Fruit fly (Drosophila melanogaster) whole organism, embryonic: ENCODE results near the gene CG8176.

Experiments
- Awh ChIP-seq: fragments of 200-800 bp; sonication (Bioruptor generic); IDR thresholded peaks from 2 replicates; pipeline ENCODE4, ENCODE4 v1.3.6; 2022; ENCODE audit warnings: missing biosample characterization, missing genetic modification characterization
- Bteb2 ChIP-seq: fragments of 200-800 bp; sonication (Bioruptor generic); optimal IDR thresholded peaks from 2 replicates; lab custom pipeline; 2016; ENCODE audit warnings: missing biosample characterization, missing genetic modification characterization
- CG10321 ChIP-seq: fragments of 200-800 bp; sonication (Bioruptor generic); IDR thresholded peaks from 2 replicates; pipeline ENCODE4 v1.3.6; 2022; ENCODE audit warnings: missing biosample characterization, missing genetic modification characterization
- CG12744 ChIP-seq: fragments of 200-800 bp; sonication (Bioruptor generic); optimal IDR thresholded peaks from 2 replicates; lab custom pipeline; 2016; ENCODE audit warnings: missing biosample characterization, missing genetic modification characterization
- CG13287 ChIP-seq: fragments of 200-800 bp; sonication (Bioruptor generic); IDR thresholded peaks from 2 replicates; pipeline ENCODE4 v1.3.6; 2022; ENCODE audit warnings: missing biosample characterization, missing genetic modification characterization; ENCODE audit not compliant: partially characterized antibody
- CG14441 ChIP-seq: fragments of 200-800 bp; sonication (Bioruptor generic); IDR thresholded peaks from 2 replicates; pipeline ENCODE4 v1.3.6; 2022; ENCODE audit warnings: missing biosample characterization, missing genetic modification characterization
- CG15011 ChIP-seq: fragments of 200-800 bp; sonication (Bioruptor generic); optimal IDR thresholded peaks from 3 replicates; lab custom pipeline; 2018; ENCODE audit warnings: missing biosample characterization, mild to moderate bottlenecking, missing genetic modification characterization
- CG15479 ChIP-seq: fragments of 200-800 bp; sonication (Bioruptor generic); optimal IDR thresholded peaks from 3 replicates; lab custom pipeline; 2019; ENCODE audit warnings: missing biosample characterization, mild to moderate bottlenecking, missing genetic modification characterization, moderate library complexity
- CG15696 ChIP-seq: fragments of 200-800 bp; sonication (Bioruptor generic); optimal IDR thresholded peaks from 2 replicates; lab custom pipeline; 2019; ENCODE audit warnings: missing biosample characterization, mild to moderate bottlenecking, missing genetic modification characterization, moderate library complexity
- CG17802 ChIP-seq: fragments of 200-800 bp; sonication (Bioruptor generic); optimal IDR thresholded peaks from 2 replicates; lab custom pipeline; 2018; ENCODE audit warnings: missing biosample characterization, mild to moderate bottlenecking, missing genetic modification characterization, moderate library complexity
- CG31224 ChIP-seq: fragments of 200-800 bp; sonication (Bioruptor generic); IDR thresholded peaks from 2 replicates; pipeline ENCODE4 v1.3.6; 2022; ENCODE audit warnings: missing biosample characterization, missing genetic modification characterization
- CG3847 ChIP-seq: fragments of 200-800 bp; sonication (Bioruptor generic); IDR thresholded peaks from 2 replicates; pipeline ENCODE4 v1.3.6; 2022; ENCODE audit warnings: missing biosample characterization, missing genetic modification characterization
- CG4730 ChIP-seq: fragments of 200-800 bp; sonication (Bioruptor generic); IDR thresholded peaks from 2 replicates; pipeline ENCODE4 v1.3.6; 2022; ENCODE audit warnings: missing biosample characterization, missing genetic modification characterization
- CG4820 ChIP-seq: fragments of 200-800 bp; sonication (Bioruptor generic); optimal IDR thresholded peaks from 3 replicates; lab custom pipeline; 2016; ENCODE audit warnings: missing biosample characterization, missing genetic modification characterization
- CG6175 ChIP-seq: fragments of 200-800 bp; sonication (Bioruptor generic); IDR thresholded peaks from 3 replicates; pipeline ENCODE4 v1.3.6; 2022; ENCODE audit warnings: missing biosample characterization, missing genetic modification characterization
- CG7271 ChIP-seq: fragments of 200-800 bp; sonication (Bioruptor generic); optimal IDR thresholded peaks from 2 replicates; lab custom pipeline; 2018; ENCODE audit warnings: missing biosample characterization, mild to moderate bottlenecking, missing genetic modification characterization, moderate library complexity
- CG7839 ChIP-seq: fragments of 200-800 bp; sonication (Bioruptor generic); optimal IDR thresholded peaks from 3 replicates; lab custom pipeline; 2018; ENCODE audit warnings: missing biosample characterization, mild to moderate bottlenecking, missing genetic modification characterization, moderate library complexity
- CG9215 ChIP-seq: fragments of 200-800 bp; sonication (Bioruptor generic); IDR thresholded peaks from 2 replicates; pipeline ENCODE4 v1.3.6; 2022; ENCODE audit warnings: missing biosample characterization, missing genetic modification characterization
- Dip3 ChIP-seq: fragments of 200-800 bp; sonication (Bioruptor generic); optimal IDR thresholded peaks from 3 replicates; lab custom pipeline; 2016; ENCODE audit warnings: missing biosample characterization, missing genetic modification characterization
- Fer3 ChIP-seq: fragments of 200-800 bp; sonication (Bioruptor generic); optimal IDR thresholded peaks from 2 replicates; lab custom pipeline; 2018; ENCODE audit warnings: missing biosample characterization, mild to moderate bottlenecking, missing genetic modification characterization, moderate library complexity
- H2.0 ChIP-seq: fragments of 200-800 bp; sonication (Bioruptor generic); IDR thresholded peaks from 2 replicates; pipeline ENCODE4 v1.3.6; 2022; ENCODE audit warnings: missing biosample characterization, missing genetic modification characterization
- Hand ChIP-seq: fragments of 200-800 bp; sonication (Bioruptor generic); optimal IDR thresholded peaks from 2 replicates; lab custom pipeline; 2017; ENCODE audit warnings: mild to moderate bottlenecking, missing biosample characterization, missing genetic modification reagents, missing genetic modification characterization
- Hr78 ChIP-seq, 2 experiments: fragments of 200-800 bp in 1 of 2; fragments of >200 bp in 1 of 2; sonication (Bioruptor generic) in 1 of 2; optimal IDR thresholded peaks; 2 replicates each; lab custom pipeline; 2017 to 2019; ENCODE audit warnings: missing biosample characterization in 2 of 2, missing genetic modification characterization in 2 of 2, mild to moderate bottlenecking in 1 of 2, moderate library complexity in 1 of 2
- Mad ChIP-seq: fragments of 200-800 bp; sonication (Bioruptor generic); optimal IDR thresholded peaks from 2 replicates; lab custom pipeline; 2016; ENCODE audit warnings: missing biosample characterization, missing genetic modification characterization
- NC2β ChIP-seq: fragments of 200-800 bp; sonication (Bioruptor generic); optimal IDR thresholded peaks from 2 replicates; lab custom pipeline; 2016; ENCODE audit warnings: missing biosample characterization, missing genetic modification characterization
- Optix ChIP-seq: fragments of 200-800 bp; sonication (Bioruptor generic); IDR thresholded peaks from 3 replicates; pipeline ENCODE4 v1.3.6; 2022; ENCODE audit warnings: missing biosample characterization, missing genetic modification characterization
- Pdp1 ChIP-seq, 2 experiments: fragments of 200-800 bp; sonication (Bioruptor generic); optimal IDR thresholded peaks; 3 replicates each; lab custom pipeline; 2016; ENCODE audit warnings: missing biosample characterization in 2 of 2, missing genetic modification characterization in 2 of 2, mild to moderate bottlenecking in 1 of 2, moderate library complexity in 1 of 2
- Sox100B ChIP-seq: fragments of 200-800 bp; sonication (Bioruptor generic); optimal IDR thresholded peaks from 3 replicates; lab custom pipeline; 2018; ENCODE audit warnings: missing biosample characterization, mild to moderate bottlenecking, missing genetic modification characterization
- Trl ChIP-seq, 3 experiments: fragments of >200 bp in 2 of 3; fragments of 200-800 bp in 1 of 3; sonication (Bioruptor generic) in 1 of 3; optimal IDR thresholded peaks; 2 replicates in 1 of 3; 3 replicates in 2 of 3; lab custom pipeline; 2016 to 2017; ENCODE audit warnings: missing biosample characterization in 1 of 3, missing genetic modification characterization in 1 of 3
- Vsx1 ChIP-seq: fragments of 200-800 bp; sonication (Bioruptor generic); optimal IDR thresholded peaks from 2 replicates; lab custom pipeline; 2017; ENCODE audit warnings: missing biosample characterization, mild to moderate bottlenecking, missing genetic modification characterization, missing genetic modification reagents
- az2 ChIP-seq: fragments of 200-800 bp; sonication (Bioruptor generic); optimal IDR thresholded peaks from 3 replicates; lab custom pipeline; 2016; ENCODE audit warnings: missing biosample characterization, missing genetic modification characterization
- cg ChIP-seq: fragments of 200-800 bp; sonication (Bioruptor generic); optimal IDR thresholded peaks from 3 replicates; lab custom pipeline; 2019; ENCODE audit warnings: missing biosample characterization, mild to moderate bottlenecking, missing genetic modification characterization, moderate library complexity
- chinmo ChIP-seq: fragments of 200-800 bp; sonication (Bioruptor generic); IDR thresholded peaks from 4 replicates; pipeline ENCODE4 v1.3.6; 2022; ENCODE audit warnings: missing biosample characterization, missing genetic modification characterization; ENCODE audit not compliant: partially characterized antibody
- crc ChIP-seq: fragments of 200-800 bp; sonication (Bioruptor generic); optimal IDR thresholded peaks from 2 replicates; lab custom pipeline; 2016; ENCODE audit warnings: missing biosample characterization, missing genetic modification characterization
- danr ChIP-seq: fragments of 200-800 bp; sonication (Bioruptor generic); IDR thresholded peaks from 2 replicates; pipeline ENCODE4 v1.3.6; 2022; ENCODE audit warnings: missing biosample characterization, missing genetic modification characterization
- dmrt11E ChIP-seq: fragments of 200-800 bp; sonication (Bioruptor generic); optimal IDR thresholded peaks from 3 replicates; lab custom pipeline; 2018; ENCODE audit warnings: missing biosample characterization, mild to moderate bottlenecking, missing genetic modification characterization, moderate library complexity
- fd102C ChIP-seq: fragments of 200-800 bp; sonication (Bioruptor generic); optimal IDR thresholded peaks from 2 replicates; lab custom pipeline; 2018; ENCODE audit warnings: missing biosample characterization, mild to moderate bottlenecking, missing genetic modification characterization, moderate library complexity
- fu2 ChIP-seq: fragments of 200-800 bp; sonication (Bioruptor generic); optimal IDR thresholded peaks from 2 replicates; lab custom pipeline; 2016; ENCODE audit warnings: missing biosample characterization, missing genetic modification characterization
- gcm2 ChIP-seq: fragments of 200-800 bp; sonication (Bioruptor generic); optimal IDR thresholded peaks from 2 replicates; lab custom pipeline; 2016; ENCODE audit warnings: missing biosample characterization, missing genetic modification characterization
- gem ChIP-seq: fragments of 200-800 bp; sonication (Bioruptor generic); optimal IDR thresholded peaks from 2 replicates; lab custom pipeline; 2019; ENCODE audit warnings: missing biosample characterization, mild to moderate bottlenecking, missing genetic modification characterization, moderate library complexity
- gsb ChIP-seq: fragments of 200-800 bp; sonication (Bioruptor generic); IDR thresholded peaks from 2 replicates; pipeline ENCODE4 v1.3.6; 2022; ENCODE audit warnings: missing biosample characterization, missing genetic modification characterization
- gsb-n ChIP-seq: fragments of 200-800 bp; sonication (Bioruptor generic); optimal IDR thresholded peaks from 3 replicates; lab custom pipeline; 2018; ENCODE audit warnings: missing biosample characterization, mild to moderate bottlenecking, missing genetic modification characterization
- gt ChIP-seq: fragments of 200-800 bp; sonication (Bioruptor generic); IDR thresholded peaks from 2 replicates; pipeline ENCODE4 v1.3.6; 2022; ENCODE audit warnings: missing biosample characterization, missing genetic modification characterization
- jumu ChIP-seq: fragments of 200-800 bp; sonication (Bioruptor generic); optimal IDR thresholded peaks from 3 replicates; lab custom pipeline; 2016; ENCODE audit warnings: missing biosample characterization, missing genetic modification characterization
- nerfin-2 ChIP-seq: fragments of 200-800 bp; sonication (Bioruptor generic); IDR thresholded peaks from 2 replicates; pipeline ENCODE4 v1.3.6; 2022; ENCODE audit warnings: missing biosample characterization, missing genetic modification characterization; ENCODE audit not compliant: partially characterized antibody
- pan ChIP-seq, 4 experiments: fragments of >200 bp in 3 of 4; fragments of 200-800 bp in 1 of 4; sonication (Bioruptor generic) in 1 of 4; optimal IDR thresholded peaks in 3 of 4; IDR thresholded peaks in 1 of 4; 2 replicates each; pipeline versions ENCODE4 v1.3.6 to Lab custom; 2017 to 2022; ENCODE audit warnings: missing biosample characterization in 2 of 4, missing genetic modification characterization in 2 of 4, mixed read lengths in 1 of 4
- pb ChIP-seq: fragments of 200-800 bp; sonication (Bioruptor generic); optimal IDR thresholded peaks from 3 replicates; lab custom pipeline; 2016; ENCODE audit warnings: missing biosample characterization, missing genetic modification characterization
- pros ChIP-seq: fragments of 200-800 bp; sonication (Bioruptor generic); optimal IDR thresholded peaks from 3 replicates; lab custom pipeline; 2019; ENCODE audit warnings: missing biosample characterization, mild to moderate bottlenecking, missing genetic modification characterization, moderate library complexity
- salm ChIP-seq: fragments of 200-800 bp; sonication (Bioruptor generic); optimal IDR thresholded peaks from 2 replicates; lab custom pipeline; 2018; ENCODE audit warnings: missing biosample characterization, mild to moderate bottlenecking, missing genetic modification characterization
- sd ChIP-seq: fragments of 200-800 bp; sonication (Bioruptor generic); optimal IDR thresholded peaks from 3 replicates; lab custom pipeline; 2018; ENCODE audit warnings: missing biosample characterization, mild to moderate bottlenecking, missing genetic modification characterization, moderate library complexity

CG8176 gene

dm6 chr3R:9515860-9516344, at the start of gene CG8176, which contains the start of the genes mRpL47 and Kdm3 (continued):
- TF ChIP-seq CG15011 (GFP tag; lab: Kevin White, UChicago) = no peak
- peak; percentile 78 for TF ChIP-seq NC2β (GFP tag; lab: Kevin White, UChicago)
- no peak for TF ChIP-seq Vsx1 (GFP tag; lab: Kevin White, UChicago)
- TF ChIP-seq CG4730 (GFP tag; lab: Robert Waterston, UW) = no peak
- peak; percentile 87 for TF ChIP-seq sd (tag; lab: Kevin White, UChicago)
- no peak for TF ChIP-seq CG3847 (GFP tag; lab: Robert Waterston, UW)
- TF ChIP-seq Pdp1 (GFP tag; optimal IDR thresholded peaks at IDR 0.05; lab: Kevin White, UChicago) = peak; percentile 64 to 97
- TF ChIP-seq Fer3 = peak; percentile 60
- TF ChIP-seq danr (GFP tag; lab: Robert Waterston, UW) = no peak
- no peak for TF ChIP-seq CG14441 (GFP tag; lab: Robert Waterston, UW)
- TF ChIP-seq crc = no peak
- no peak for TF ChIP-seq CG15479 (GFP tag; lab: Kevin White, UChicago)
- TF ChIP-seq gem (tag; lab: Kevin White, UChicago) = no peak
- TF ChIP-seq fd102C (GFP tag; lab: Kevin White, UChicago) = no peak
- TF ChIP-seq CG12744 (GFP tag; lab: Kevin White, UChicago) = peak; percentile 48
- no peak for TF ChIP-seq Awh (GFP tag; lab: Robert Waterston, UW)
- no peak for TF ChIP-seq H2.0 (GFP tag; lab: Robert Waterston, UW)
- TF ChIP-seq CG13287 = no peak
- TF ChIP-seq jumu (GFP tag; lab: Kevin White, UChicago) = peak; percentile 91
- TF ChIP-seq CG4820 (GFP tag; lab: Kevin White, UChicago) = peak; percentile 45
- no peak for TF ChIP-seq gsb (GFP tag; lab: Robert Waterston, UW)
- TF ChIP-seq cg (GFP tag; lab: Kevin White, UChicago) = peak; percentile 96
- TF ChIP-seq nerfin-2 (GFP tag; lab: Robert Waterston, UW) = no peak
- no peak for TF ChIP-seq CG6175
- no peak for TF ChIP-seq salm (tag; lab: Kevin White, UChicago)
- no peak for TF ChIP-seq CG7271 (tag; lab: Kevin White, UChicago)
- no peak for TF ChIP-seq chinmo
- peak; percentile 51 for TF ChIP-seq CG15696 (tag; lab: Kevin White, UChicago)
- TF ChIP-seq pros (GFP tag; lab: Kevin White, UChicago) = no peak
- peak; percentile 61 for TF ChIP-seq Bteb2 (GFP tag; lab: Kevin White, UChicago)
- no peak for TF ChIP-seq Optix (GFP tag; lab: Robert Waterston, UW)
- peak; percentile 50 for TF ChIP-seq Dip3
- no peak for TF ChIP-seq gt (GFP tag; lab: Robert Waterston, UW)
- peak; percentile 33 for TF ChIP-seq pb (GFP tag; lab: Kevin White, UChicago)
- no peak for TF ChIP-seq CG9215 (GFP tag; lab: Robert Waterston, UW)
- no peak for TF ChIP-seq CG10321 (GFP tag; lab: Robert Waterston, UW)
- TF ChIP-seq Mad = peak; percentile 66
- TF ChIP-seq gsb-n (tag; lab: Kevin White, UChicago) = peak; percentile 73
- no peak for TF ChIP-seq CG31224
- TF ChIP-seq Trl (optimal IDR thresholded peaks at IDR 0.05; lab: Kevin White, UChicago) = no peak
- TF ChIP-seq Trl (GFP tag; optimal IDR thresholded peaks at IDR 0.05; lab: Kevin White, UChicago) = peak; percentile 79
- peak; percentile 21 for TF ChIP-seq CG17802 (tag; lab: Kevin White, UChicago)
- no peak for TF ChIP-seq Hand (GFP tag; lab: Kevin White, UChicago)
- no peak for TF ChIP-seq Sox100B (GFP tag; lab: Kevin White, UChicago)
- TF ChIP-seq Hr78 (GFP tag; optimal IDR thresholded peaks at IDR 0.05; lab: Kevin White, UChicago) = no peak
- peak; percentile 31 for TF ChIP-seq az2
- TF ChIP-seq dmrt11E (tag; lab: Kevin White, UChicago) = peak; percentile 8
- no peak for TF ChIP-seq pan (optimal IDR thresholded peaks at IDR 0.05; lab: Kevin White, UChicago)
- no peak for TF ChIP-seq pan (GFP tag; optimal IDR thresholded peaks at IDR 0.05 in 1 of 2, IDR thresholded peaks at IDR 0.05 in 1 of 2)
- TF ChIP-seq CG7839 (tag; lab: Kevin White, UChicago) = no peak
- TF ChIP-seq fu2 (GFP tag; lab: Kevin White, UChicago) = peak; percentile 69
- TF ChIP-seq gcm2 = no peak
